Fruit fly (Drosophila melanogaster): ENCODE measurements around the gene Fad2.
A peak's percentile ranks its signal among the peaks of the same experiment; 100 is the strongest.

Gene Fad2

dm6 chr3L:11047877-11048276, 24.5 kb downstream of the Fad2 start (continued):
- TF ChIP-seq Usf (GFP tag; optimal IDR thresholded peaks at IDR 0.05) (peak; percentile 25), pum (GFP tag; optimal IDR thresholded peaks at IDR 0.05) (peak; percentile 83), CG32772 (GFP tag; IDR thresholded peaks at IDR 0.05) (peak; percentile 80), CG9932 (GFP tag; IDR thresholded peaks at IDR 0.05) (peak; percentile 84), eve (GFP tag; optimal IDR thresholded peaks at IDR 0.05) (no peak), Dip2 (GFP tag; IDR thresholded peaks at IDR 0.05) (no peak), stwl (tag; optimal IDR thresholded peaks at IDR 0.05) (peak; percentile 54), Deaf1 (tag; optimal IDR thresholded peaks at IDR 0.05) (peak; percentile 12), CG10565 (GFP tag; optimal IDR thresholded peaks at IDR 0.05) (no peak), CG10274 (GFP tag; optimal IDR thresholded peaks at IDR 0.05) (peak; percentile 55), pho (GFP tag; optimal IDR thresholded peaks at IDR 0.05) (peak; percentile 21), hth (optimal IDR thresholded peaks at IDR 0.05) (no peak), Hr39 (optimal IDR thresholded peaks at IDR 0.05) (no peak), pan (optimal IDR thresholded peaks at IDR 0.05) (no peak), pan (GFP tag; optimal IDR thresholded peaks at IDR 0.05 in 1 of 2, IDR thresholded peaks at IDR 0.05 in 1 of 2) (peak in 1 of 2 experiments; percentile 75), Hr51 (GFP tag; optimal IDR thresholded peaks at IDR 0.05) (peak; percentile 47 to 54), ase (GFP tag; IDR thresholded peaks at IDR 0.05) (peak; percentile 82; the same call in 2 of the 3 replicates), jigr1 (GFP tag; IDR thresholded peaks at IDR 0.05) (no peak), CG10959 (GFP tag; IDR thresholded peaks at IDR 0.05) (peak; percentile 81), CG3281 (GFP tag; optimal IDR thresholded peaks at IDR 0.05) (peak; percentile 7), z (GFP tag; IDR thresholded peaks at IDR 0.05) (peak; percentile 43; the same call in 1 of the 3 replicates), CG4707 (GFP tag; optimal IDR thresholded peaks at IDR 0.05) (peak; percentile 54), Aef1 (GFP tag; IDR thresholded peaks at IDR 0.05) (peak; percentile 53), Nf-YA (GFP tag; IDR thresholded peaks at IDR 0.05) (peak; percentile 46; the same call in 1 of the 2 replicates), CG6854 (GFP tag; optimal IDR thresholded peaks at IDR 0.05) (peak; percentile 46), Dip3 (GFP tag; optimal IDR thresholded peaks at IDR 0.05) (no peak), ro (GFP tag; IDR thresholded peaks at IDR 0.05) (no peak; the same call in 1 of the 2 replicates), D19B (GFP tag; optimal IDR thresholded peaks at IDR 0.05) (peak; percentile 1), CG14710 (tag; optimal IDR thresholded peaks at IDR 0.05) (peak; percentile 31), Six4 (GFP tag; optimal IDR thresholded peaks at IDR 0.05) (peak; percentile 54), Camta (GFP tag; optimal IDR thresholded peaks at IDR 0.05) (peak; percentile 76), pita (GFP tag; optimal IDR thresholded peaks at IDR 0.05) (peak; percentile 26), slbo (GFP tag; IDR thresholded peaks at IDR 0.05) (peak; percentile 87), sisA (GFP tag; IDR thresholded peaks at IDR 0.05) (peak; percentile 73), ken (GFP tag; IDR thresholded peaks at IDR 0.05) (peak; percentile 80; the same call in 2 of the 3 replicates), rib (GFP tag; IDR thresholded peaks at IDR 0.05) (no peak), CG10267 (tag; optimal IDR thresholded peaks at IDR 0.05) (peak; percentile 57), CG6683 (GFP tag; optimal IDR thresholded peaks at IDR 0.05) (no peak), CG8924 (tag; optimal IDR thresholded peaks at IDR 0.05) (peak; percentile 19), CG9876 (GFP tag; optimal IDR thresholded peaks at IDR 0.05) (peak; percentile 83), CG6765 (GFP tag; optimal IDR thresholded peaks at IDR 0.05) (peak; percentile 42), CG17328 (GFP tag; IDR thresholded peaks at IDR 0.05) (peak; percentile 75), pros (GFP tag; optimal IDR thresholded peaks at IDR 0.05) (no peak), hb (GFP tag; IDR thresholded peaks at IDR 0.05; ENCODE audit: partially characterized antibody) (no peak), bbx (GFP tag; IDR thresholded peaks at IDR 0.05; ENCODE audit: partially characterized antibody) (no peak), emc (GFP tag; optimal IDR thresholded peaks at IDR 0.05) (peak; percentile 40), CG5245 (GFP tag; optimal IDR thresholded peaks at IDR 0.05) (peak; percentile 82), Sox102F (GFP tag; optimal IDR thresholded peaks at IDR 0.05) (peak; percentile 70), Stat92E (GFP tag; optimal IDR thresholded peaks at IDR 0.05) (no peak), al (GFP tag; IDR thresholded peaks at IDR 0.05) (no peak), CG17568 (GFP tag; optimal IDR thresholded peaks at IDR 0.05) (peak; percentile 47), mirr (GFP tag; optimal IDR thresholded peaks at IDR 0.05) (peak; percentile 74)
